Fruit fly (Drosophila melanogaster) whole organism, embryonic: ENCODE measurements around the gene srp.
A peak's percentile ranks its signal among the peaks of the same experiment; 100 is the strongest.

ENCODE experiments used
- BtbVII ChIP-seq: fragments of 200-800 bp; sonication (Bioruptor generic); optimal IDR thresholded peaks from 3 replicates; lab custom pipeline; 2017; ENCODE audit warnings: missing biosample characterization, mild to moderate bottlenecking, missing genetic modification characterization
- CG11085 ChIP-seq: fragments of 200-800 bp; sonication (Bioruptor generic); IDR thresholded peaks from 2 replicates; pipeline ENCODE4 v1.3.6; 2022; ENCODE audit warnings: missing biosample characterization, missing genetic modification characterization
- CG17802 ChIP-seq: fragments of 200-800 bp; sonication (Bioruptor generic); optimal IDR thresholded peaks from 2 replicates; lab custom pipeline; 2018; ENCODE audit warnings: missing biosample characterization, mild to moderate bottlenecking, missing genetic modification characterization, moderate library complexity
- CG18599 ChIP-seq: fragments of 200-800 bp; sonication (Bioruptor generic); optimal IDR thresholded peaks from 3 replicates; lab custom pipeline; 2017; ENCODE audit warnings: missing biosample characterization, missing genetic modification characterization, mild to moderate bottlenecking, moderate library complexity, missing genetic modification reagents
- CG34422 ChIP-seq: fragments of 200-800 bp; sonication (Bioruptor generic); IDR thresholded peaks from 3 replicates; pipeline ENCODE4 v1.3.6; 2022; ENCODE audit warnings: missing biosample characterization, missing genetic modification characterization
- CG3726 ChIP-seq: fragments of 200-800 bp; sonication (Bioruptor generic); IDR thresholded peaks from 3 replicates; pipeline ENCODE4, ENCODE4 v1.3.6; 2022; ENCODE audit warnings: missing biosample characterization, missing genetic modification characterization
- CG6654 ChIP-seq: fragments of 200-800 bp; sonication (Bioruptor generic); optimal IDR thresholded peaks from 2 replicates; lab custom pipeline; 2017; ENCODE audit warnings: missing biosample characterization, mild to moderate bottlenecking, missing genetic modification characterization
- CG6689 ChIP-seq: fragments of 200-800 bp; sonication (Bioruptor generic); IDR thresholded peaks from 2 replicates; pipeline ENCODE4 v1.3.6; 2022; ENCODE audit warnings: missing biosample characterization, missing genetic modification characterization
- CG7372 ChIP-seq: fragments of 200-800 bp; sonication (Bioruptor generic); IDR thresholded peaks from 2 replicates; pipeline ENCODE4 v1.3.6; 2022; ENCODE audit warnings: missing biosample characterization, missing genetic modification characterization
- CG8089 ChIP-seq: fragments of 200-800 bp; sonication (Bioruptor generic); optimal IDR thresholded peaks from 3 replicates; lab custom pipeline; 2016; ENCODE audit warnings: missing biosample characterization, missing genetic modification characterization
- CG8359 ChIP-seq: fragments of 200-800 bp; sonication (Bioruptor generic); optimal IDR thresholded peaks from 2 replicates; lab custom pipeline; 2017; ENCODE audit warnings: missing biosample characterization, mild to moderate bottlenecking, missing genetic modification characterization, borderline replicate concordance
- CG9609 ChIP-seq: fragments of 200-800 bp; sonication (Bioruptor generic); optimal IDR thresholded peaks from 3 replicates; lab custom pipeline; 2016; ENCODE audit warnings: missing biosample characterization, missing genetic modification characterization
- Deaf1 ChIP-seq: fragments of 200-800 bp; optimal IDR thresholded peaks from 3 replicates; lab custom pipeline; 2019; ENCODE audit warnings: missing biosample characterization, mild to moderate bottlenecking, missing genetic modification characterization, moderate library complexity
- Dref ChIP-seq: fragments of 200-800 bp; sonication (Bioruptor generic); IDR thresholded peaks from 2 replicates; pipeline ENCODE4 v1.3.6; 2022; ENCODE audit warnings: missing biosample characterization, missing genetic modification characterization
- HHEX ChIP-seq: fragments of 200-800 bp; sonication (Bioruptor generic); optimal IDR thresholded peaks from 3 replicates; lab custom pipeline; 2017; ENCODE audit warnings: missing biosample characterization, mild to moderate bottlenecking, missing genetic modification characterization, missing genetic modification reagents
- HLH3B ChIP-seq: fragments of 200-800 bp; sonication (Bioruptor generic); IDR thresholded peaks from 2 replicates; pipeline ENCODE4 v1.3.6; 2022; ENCODE audit warnings: missing biosample characterization, missing genetic modification characterization
- HLHmδ ChIP-seq: fragments of 200-800 bp; sonication (Bioruptor generic); optimal IDR thresholded peaks from 2 replicates; lab custom pipeline; 2018; ENCODE audit warnings: missing biosample characterization, mild to moderate bottlenecking, missing genetic modification characterization, moderate library complexity
- Lhr ChIP-seq: fragments of 200-800 bp; sonication (Bioruptor generic); optimal IDR thresholded peaks from 3 replicates; lab custom pipeline; 2017; ENCODE audit warnings: mild to moderate bottlenecking, missing biosample characterization, missing genetic modification reagents, missing genetic modification characterization
- Mrtf ChIP-seq: fragments of 200-800 bp; sonication (Bioruptor generic); IDR thresholded peaks from 3 replicates; pipeline ENCODE4 v1.3.6; 2022; ENCODE audit warnings: missing biosample characterization, missing genetic modification characterization
- NC2α ChIP-seq: fragments of 200-800 bp; sonication (Bioruptor generic); optimal IDR thresholded peaks from 2 replicates; lab custom pipeline; 2016; ENCODE audit warnings: missing biosample characterization, missing genetic modification characterization
- Usf ChIP-seq: fragments of 200-800 bp; sonication (Bioruptor generic); optimal IDR thresholded peaks from 2 replicates; lab custom pipeline; 2017; ENCODE audit warnings: missing genotype, missing biosample characterization, missing genetic modification characterization
- Vsx1 ChIP-seq: fragments of 200-800 bp; sonication (Bioruptor generic); optimal IDR thresholded peaks from 2 replicates; lab custom pipeline; 2017; ENCODE audit warnings: missing biosample characterization, mild to moderate bottlenecking, missing genetic modification characterization, missing genetic modification reagents
- al ChIP-seq: fragments of 200-800 bp; sonication (Bioruptor generic); IDR thresholded peaks from 2 replicates; pipeline ENCODE4 v1.3.6; 2022; ENCODE audit warnings: missing biosample characterization, missing genetic modification characterization
- caup ChIP-seq: fragments of 200-800 bp; sonication (Bioruptor generic); optimal IDR thresholded peaks from 3 replicates; lab custom pipeline; 2017; ENCODE audit warnings: missing biosample characterization, mild to moderate bottlenecking, missing genetic modification characterization, moderate library complexity; ENCODE audit not compliant: severe bottlenecking
- crc ChIP-seq: fragments of 200-800 bp; sonication (Bioruptor generic); optimal IDR thresholded peaks from 2 replicates; lab custom pipeline; 2016; ENCODE audit warnings: missing biosample characterization, missing genetic modification characterization
- danr ChIP-seq: fragments of 200-800 bp; sonication (Bioruptor generic); IDR thresholded peaks from 2 replicates; pipeline ENCODE4 v1.3.6; 2022; ENCODE audit warnings: missing biosample characterization, missing genetic modification characterization
- dysf ChIP-seq: fragments of 200-800 bp; sonication (Bioruptor generic); IDR thresholded peaks from 3 replicates; pipeline ENCODE4 v1.3.6; 2022; ENCODE audit warnings: missing biosample characterization, missing genetic modification characterization
- fu2 ChIP-seq: fragments of 200-800 bp; sonication (Bioruptor generic); optimal IDR thresholded peaks from 2 replicates; lab custom pipeline; 2016; ENCODE audit warnings: missing biosample characterization, missing genetic modification characterization
- gem ChIP-seq: fragments of 200-800 bp; sonication (Bioruptor generic); optimal IDR thresholded peaks from 2 replicates; lab custom pipeline; 2019; ENCODE audit warnings: missing biosample characterization, mild to moderate bottlenecking, missing genetic modification characterization, moderate library complexity
- gsb ChIP-seq: fragments of 200-800 bp; sonication (Bioruptor generic); IDR thresholded peaks from 2 replicates; pipeline ENCODE4 v1.3.6; 2022; ENCODE audit warnings: missing biosample characterization, missing genetic modification characterization
- kah ChIP-seq: fragments of 200-800 bp; sonication (Bioruptor generic); optimal IDR thresholded peaks from 2 replicates; lab custom pipeline; 2018; ENCODE audit warnings: missing biosample characterization, mild to moderate bottlenecking, missing genetic modification characterization
- nerfin-1 ChIP-seq: fragments of 200-800 bp; sonication (Bioruptor generic); optimal IDR thresholded peaks from 3 replicates; lab custom pipeline; 2019; ENCODE audit warnings: missing biosample characterization, mild to moderate bottlenecking, missing genetic modification characterization, moderate library complexity
- nerfin-2 ChIP-seq: fragments of 200-800 bp; sonication (Bioruptor generic); IDR thresholded peaks from 2 replicates; pipeline ENCODE4 v1.3.6; 2022; ENCODE audit warnings: missing biosample characterization, missing genetic modification characterization; ENCODE audit not compliant: partially characterized antibody
- oc ChIP-seq: fragments of 200-800 bp; sonication (Bioruptor generic); optimal IDR thresholded peaks from 2 replicates; lab custom pipeline; 2018; ENCODE audit warnings: missing biosample characterization, mild to moderate bottlenecking, missing genetic modification characterization, moderate library complexity
- repo ChIP-seq: fragments of 200-800 bp; sonication (Bioruptor generic); optimal IDR thresholded peaks from 2 replicates; lab custom pipeline; 2016; ENCODE audit warnings: missing biosample characterization, missing genetic modification characterization
- run ChIP-seq: fragments of 200-800 bp; sonication (Bioruptor generic); optimal IDR thresholded peaks from 3 replicates; lab custom pipeline; 2018; ENCODE audit warnings: missing biosample characterization, mild to moderate bottlenecking, missing genetic modification characterization
- tin ChIP-seq: fragments of 200-800 bp; sonication (Bioruptor generic); optimal IDR thresholded peaks from 3 replicates; lab custom pipeline; 2016; ENCODE audit warnings: missing biosample characterization, missing genetic modification characterization
- toy ChIP-seq: fragments of 200-800 bp; sonication (Bioruptor generic); IDR thresholded peaks from 2 replicates; pipeline ENCODE4 v1.3.6; 2022; ENCODE audit warnings: missing biosample characterization, missing genetic modification characterization
- trem ChIP-seq: fragments of 200-800 bp; optimal IDR thresholded peaks from 3 replicates; lab custom pipeline; 2019; ENCODE audit warnings: missing biosample characterization, mild to moderate bottlenecking, missing genetic modification characterization, moderate library complexity
- tup ChIP-seq: fragments of 200-800 bp; sonication (Bioruptor generic); optimal IDR thresholded peaks from 2 replicates; lab custom pipeline; 2016; ENCODE audit warnings: missing biosample characterization, mild to moderate bottlenecking, missing genetic modification characterization, moderate library complexity
- tx ChIP-seq: fragments of 200-800 bp; sonication (Bioruptor generic); optimal IDR thresholded peaks from 2 replicates; lab custom pipeline; 2016; ENCODE audit warnings: missing biosample characterization, missing genetic modification characterization
- unc-4 ChIP-seq: fragments of 200-800 bp; sonication (Bioruptor generic); IDR thresholded peaks from 2 replicates; pipeline ENCODE4 v1.3.6; 2022; ENCODE audit warnings: missing biosample characterization, missing genetic modification characterization; ENCODE audit not compliant: partially characterized antibody
- usp ChIP-seq: fragments of >200 bp; optimal IDR thresholded peaks from 2 replicates; lab custom pipeline; 2017; ENCODE audit warnings: missing biosample characterization, missing genetic modification characterization
- z ChIP-seq: fragments of 200-800 bp; sonication (Bioruptor generic); IDR thresholded peaks from 3 replicates; pipeline ENCODE4 v1.3.6; 2022; ENCODE audit warnings: missing biosample characterization, missing genetic modification characterization

The srp gene

DNA sequence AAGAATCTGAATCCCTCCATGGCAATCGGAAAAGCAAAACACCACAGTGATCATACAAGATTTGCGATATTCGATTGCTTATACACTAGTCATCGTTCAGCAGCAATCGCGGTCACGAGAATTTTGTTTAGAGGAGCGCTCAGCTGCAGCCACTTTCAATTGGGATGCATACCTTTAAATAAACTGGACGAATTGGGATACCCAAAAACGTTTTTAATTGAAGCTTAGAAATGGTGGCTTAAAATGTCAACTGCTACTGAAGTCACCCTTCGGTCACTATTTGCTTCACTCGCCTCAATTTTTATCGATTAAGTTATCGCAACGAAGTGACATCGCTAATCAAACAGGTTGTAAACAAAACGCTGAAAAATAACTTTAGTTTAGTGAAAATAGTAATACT, 63.4 kb downstream of the srp start, which contains the start of the genes IKKbeta and CG5013 (continued):
- TF ChIP-seq oc (tag; lab: Kevin White, UChicago) (no peak), nerfin-2 (GFP tag; lab: Robert Waterston, UW) (no peak; the same call in none of the 2 replicates), run (no peak), caup (GFP tag; lab: Kevin White, UChicago) (no peak), unc-4 (GFP tag; lab: Robert Waterston, UW) (peak; percentile 80), CG8359 (GFP tag; lab: Kevin White, UChicago) (no peak), fu2 (GFP tag; lab: Kevin White, UChicago) (peak; percentile 43), danr (GFP tag; lab: Robert Waterston, UW) (no peak), Mrtf (GFP tag; lab: Robert Waterston, UW) (no peak), CG18599 (GFP tag; lab: Kevin White, UChicago) (no peak), Dref (peak; percentile 75), repo (no peak), NC2α (GFP tag; lab: Kevin White, UChicago) (no peak), Usf (GFP tag; lab: Kevin White, UChicago) (no peak), tx (GFP tag; lab: Kevin White, UChicago) (peak; percentile 63), tin (GFP tag; lab: Kevin White, UChicago) (peak; percentile 36), toy (GFP tag; lab: Robert Waterston, UW) (no peak), HLH3B (GFP tag; lab: Robert Waterston, UW) (peak; percentile 33; the same call in 1 of the 2 replicates), CG34422 (GFP tag; lab: Robert Waterston, UW) (0 out of 3 replicates have a peak, but pooled peaks have one; percentile 36), tup (GFP tag; lab: Kevin White, UChicago) (no peak), CG6689 (GFP tag; lab: Robert Waterston, UW) (0 out of 2 replicates have a peak, but pooled peaks have one; percentile 41), kah (GFP tag; lab: Kevin White, UChicago) (peak; percentile 83), CG11085 (GFP tag; lab: Robert Waterston, UW) (no peak), Lhr (GFP tag; lab: Kevin White, UChicago) (peak; percentile 57), Deaf1 (tag; lab: Kevin White, UChicago) (no peak), al (GFP tag; lab: Robert Waterston, UW) (peak; percentile 40; the same call in 1 of the 2 replicates), Vsx1 (GFP tag; lab: Kevin White, UChicago) (no peak), trem (tag; lab: Kevin White, UChicago) (peak; percentile 74), CG9609 (GFP tag; lab: Kevin White, UChicago) (peak; percentile 41), CG8089 (no peak), CG3726 (no peak), HHEX (GFP tag; lab: Kevin White, UChicago) (peak; percentile 36), CG17802 (tag; lab: Kevin White, UChicago) (no peak), nerfin-1 (tag; lab: Kevin White, UChicago) (peak; percentile 76), gsb (GFP tag; lab: Robert Waterston, UW) (no peak), crc (no peak), dysf (GFP tag; lab: Robert Waterston, UW) (no peak), usp (GFP tag; lab: Kevin White, UChicago) (no peak), CG6654 (GFP tag; lab: Kevin White, UChicago) (no peak), CG7372 (GFP tag; lab: Robert Waterston, UW) (0 out of 2 replicates have a peak, but pooled peaks have one; percentile 35), z (no peak), gem (tag; lab: Kevin White, UChicago) (no peak), HLHmδ (GFP tag; lab: Kevin White, UChicago) (no peak), BtbVII (GFP tag; lab: Kevin White, UChicago) (no peak)
